Fruit fly (Drosophila melanogaster) whole organism, embryonic: ENCODE data around the gene CG5697.

Experiments
- Atf3 ChIP-seq: fragments of 200-800 bp; sonication (Bioruptor generic); optimal IDR thresholded peaks from 3 replicates; lab custom pipeline; 2016; ENCODE audit warnings: missing biosample characterization, missing genetic modification characterization
- Bteb2 ChIP-seq: fragments of 200-800 bp; sonication (Bioruptor generic); optimal IDR thresholded peaks from 2 replicates; lab custom pipeline; 2016; ENCODE audit warnings: missing biosample characterization, missing genetic modification characterization
- C15 ChIP-seq: fragments of 200-800 bp; sonication (Bioruptor generic); IDR thresholded peaks from 3 replicates; pipeline ENCODE4 v1.3.6; 2022; ENCODE audit warnings: missing biosample characterization, missing genetic modification characterization
- CG11560 ChIP-seq: fragments of 200-800 bp; sonication (Bioruptor generic); IDR thresholded peaks from 3 replicates; pipeline ENCODE4 v1.3.6; 2022; ENCODE audit warnings: missing biosample characterization, missing genetic modification characterization
- CG11695 ChIP-seq: fragments of 200-800 bp; sonication (Bioruptor generic); IDR thresholded peaks from 3 replicates; pipeline ENCODE4 v1.3.6; 2022; ENCODE audit warnings: missing biosample characterization, missing genetic modification characterization
- CG12769 ChIP-seq: fragments of 200-800 bp; sonication (Bioruptor generic); optimal IDR thresholded peaks from 2 replicates; lab custom pipeline; 2019; ENCODE audit warnings: missing biosample characterization, mild to moderate bottlenecking, missing genetic modification characterization, moderate library complexity
- CG13296 ChIP-seq: fragments of 200-800 bp; sonication (Bioruptor generic); optimal IDR thresholded peaks from 3 replicates; lab custom pipeline; 2018; ENCODE audit warnings: missing biosample characterization, mild to moderate bottlenecking, missing genetic modification characterization
- CG13424 ChIP-seq: fragments of 200-800 bp; sonication (Bioruptor generic); optimal IDR thresholded peaks from 2 replicates; lab custom pipeline; 2019; ENCODE audit warnings: missing biosample characterization, mild to moderate bottlenecking, missing genetic modification characterization, moderate library complexity
- CG14441 ChIP-seq: fragments of 200-800 bp; sonication (Bioruptor generic); IDR thresholded peaks from 2 replicates; pipeline ENCODE4 v1.3.6; 2022; ENCODE audit warnings: missing biosample characterization, missing genetic modification characterization
- CG14667 ChIP-seq: fragments of 200-800 bp; sonication (Bioruptor generic); IDR thresholded peaks from 2 replicates; pipeline ENCODE4 v1.3.6; 2022; ENCODE audit warnings: missing biosample characterization, missing genetic modification characterization
- CG1647 ChIP-seq: fragments of 200-800 bp; sonication (Bioruptor generic); optimal IDR thresholded peaks from 3 replicates; lab custom pipeline; 2016; ENCODE audit warnings: missing biosample characterization, missing genetic modification characterization
- CG17802 ChIP-seq: fragments of 200-800 bp; sonication (Bioruptor generic); optimal IDR thresholded peaks from 2 replicates; lab custom pipeline; 2018; ENCODE audit warnings: missing biosample characterization, mild to moderate bottlenecking, missing genetic modification characterization, moderate library complexity
- CG17912 ChIP-seq: fragments of 200-800 bp; sonication (Bioruptor generic); optimal IDR thresholded peaks from 2 replicates; lab custom pipeline; 2018; ENCODE audit warnings: missing biosample characterization, mild to moderate bottlenecking, missing genetic modification characterization
- CG2678 ChIP-seq: fragments of 200-800 bp; sonication (Bioruptor generic); optimal IDR thresholded peaks from 3 replicates; lab custom pipeline; 2019; ENCODE audit warnings: missing biosample characterization, mild to moderate bottlenecking, missing genetic modification characterization, moderate library complexity
- CG30431 ChIP-seq: fragments of 200-800 bp; sonication (Bioruptor generic); optimal IDR thresholded peaks from 2 replicates; lab custom pipeline; 2017; ENCODE audit warnings: missing biosample characterization, missing genetic modification characterization
- CG3407 ChIP-seq: fragments of 200-800 bp; sonication (Bioruptor generic); optimal IDR thresholded peaks from 2 replicates; lab custom pipeline; 2018; ENCODE audit warnings: missing biosample characterization, mild to moderate bottlenecking, missing genetic modification characterization
- CG34422 ChIP-seq: fragments of 200-800 bp; sonication (Bioruptor generic); IDR thresholded peaks from 3 replicates; pipeline ENCODE4 v1.3.6; 2022; ENCODE audit warnings: missing biosample characterization, missing genetic modification characterization
- CG42726 ChIP-seq: fragments of 200-800 bp; sonication (Bioruptor generic); IDR thresholded peaks from 2 replicates; pipeline ENCODE4 v1.3.6; 2022; ENCODE audit warnings: missing biosample characterization, missing genetic modification characterization; ENCODE audit not compliant: partially characterized antibody
- CG5180 ChIP-seq: fragments of 200-800 bp; sonication (Bioruptor generic); optimal IDR thresholded peaks from 3 replicates; lab custom pipeline; 2017; ENCODE audit warnings: missing biosample characterization, missing genetic modification characterization, mild to moderate bottlenecking, moderate library complexity, missing genetic modification reagents
- CG5953 ChIP-seq: fragments of 200-800 bp; sonication (Bioruptor generic); IDR thresholded peaks from 2 replicates; pipeline ENCODE4 v1.3.6; 2022; ENCODE audit warnings: missing biosample characterization, missing genetic modification characterization
- CG6813 ChIP-seq: fragments of 200-800 bp; sonication (Bioruptor generic); optimal IDR thresholded peaks from 2 replicates; lab custom pipeline; 2017; ENCODE audit warnings: missing biosample characterization, missing genetic modification characterization, mild to moderate bottlenecking, moderate library complexity, missing genetic modification reagents
- CG7372 ChIP-seq: fragments of 200-800 bp; sonication (Bioruptor generic); IDR thresholded peaks from 2 replicates; pipeline ENCODE4 v1.3.6; 2022; ENCODE audit warnings: missing biosample characterization, missing genetic modification characterization
- Deaf1 ChIP-seq: fragments of 200-800 bp; optimal IDR thresholded peaks from 3 replicates; lab custom pipeline; 2019; ENCODE audit warnings: missing biosample characterization, mild to moderate bottlenecking, missing genetic modification characterization, moderate library complexity
- ERR ChIP-seq: fragments of 200-800 bp; sonication (Bioruptor generic); optimal IDR thresholded peaks from 2 replicates; lab custom pipeline; 2016; ENCODE audit warnings: missing biosample characterization, missing genetic modification characterization
- Elba2 ChIP-seq: fragments of 200-800 bp; sonication (Bioruptor generic); optimal IDR thresholded peaks from 3 replicates; lab custom pipeline; 2016; ENCODE audit warnings: missing biosample characterization, missing genetic modification characterization
- Hmr ChIP-seq: fragments of 200-800 bp; sonication (Bioruptor generic); optimal IDR thresholded peaks from 3 replicates; lab custom pipeline; 2017; ENCODE audit warnings: mild to moderate bottlenecking, missing biosample characterization, missing genetic modification reagents, missing genetic modification characterization
- Lpt ChIP-seq: fragments of >200 bp; optimal IDR thresholded peaks from 2 replicates; lab custom pipeline; 2018; ENCODE audit warnings: missing biosample characterization, missing genetic modification characterization
- Oaz ChIP-seq: fragments of 200-800 bp; sonication (Bioruptor generic); IDR thresholded peaks from 2 replicates; pipeline ENCODE4 v1.3.6; 2022; ENCODE audit warnings: missing biosample characterization, missing genetic modification characterization
- Stat92E ChIP-seq, 3 experiments: fragments of >200 bp in 2 of 3; fragments of 200-800 bp in 1 of 3; sonication (Bioruptor generic) in 1 of 3; optimal IDR thresholded peaks; 2 replicates each; lab custom pipeline; 2017 to 2019; ENCODE audit warnings: missing biosample characterization in 3 of 3, missing genetic modification characterization in 3 of 3, mild to moderate bottlenecking in 1 of 3, moderate library complexity in 1 of 3
- Taf1 ChIP-seq: fragments of 200-800 bp; sonication (Bioruptor generic); IDR thresholded peaks from 2 replicates; pipeline ENCODE4 v1.3.6; 2022; ENCODE audit warnings: missing biosample characterization, missing genetic modification characterization
- Tbp ChIP-seq: fragments of >200 bp; optimal IDR thresholded peaks from 2 replicates; lab custom pipeline; 2018; ENCODE audit warnings: missing biosample characterization, missing genetic modification characterization
- ash1 ChIP-seq: fragments of 200-800 bp; sonication (Bioruptor generic); optimal IDR thresholded peaks from 2 replicates; lab custom pipeline; 2018; ENCODE audit warnings: missing biosample characterization, mild to moderate bottlenecking, missing genetic modification characterization
- cad ChIP-seq: fragments of >200 bp; optimal IDR thresholded peaks from 2 replicates; lab custom pipeline; 2017; ENCODE audit warnings: missing biosample characterization, missing genetic modification characterization
- dmrt11E ChIP-seq: fragments of 200-800 bp; sonication (Bioruptor generic); optimal IDR thresholded peaks from 3 replicates; lab custom pipeline; 2018; ENCODE audit warnings: missing biosample characterization, mild to moderate bottlenecking, missing genetic modification characterization, moderate library complexity
- fd102C ChIP-seq: fragments of 200-800 bp; sonication (Bioruptor generic); optimal IDR thresholded peaks from 2 replicates; lab custom pipeline; 2018; ENCODE audit warnings: missing biosample characterization, mild to moderate bottlenecking, missing genetic modification characterization, moderate library complexity
- gsb ChIP-seq: fragments of 200-800 bp; sonication (Bioruptor generic); IDR thresholded peaks from 2 replicates; pipeline ENCODE4 v1.3.6; 2022; ENCODE audit warnings: missing biosample characterization, missing genetic modification characterization
- h ChIP-seq: fragments of >200 bp; optimal IDR thresholded peaks from 2 replicates; lab custom pipeline; 2017
- her ChIP-seq: fragments of 200-800 bp; sonication (Bioruptor generic); optimal IDR thresholded peaks from 2 replicates; lab custom pipeline; 2016; ENCODE audit warnings: missing biosample characterization, missing genetic modification characterization
- hth ChIP-seq: fragments of >200 bp; optimal IDR thresholded peaks from 2 replicates; lab custom pipeline; 2017; ENCODE audit warnings: inconsistent platforms
- ind ChIP-seq: fragments of 200-800 bp; sonication (Bioruptor generic); optimal IDR thresholded peaks from 3 replicates; lab custom pipeline; 2016; ENCODE audit warnings: missing biosample characterization, missing genetic modification characterization
- inv ChIP-seq: fragments of 200-800 bp; sonication (Bioruptor generic); IDR thresholded peaks from 2 replicates; pipeline ENCODE4 v1.3.6; 2022; ENCODE audit warnings: missing biosample characterization, missing genetic modification characterization; ENCODE audit not compliant: partially characterized antibody
- nau ChIP-seq: fragments of 200-800 bp; sonication (Bioruptor generic); optimal IDR thresholded peaks from 3 replicates; lab custom pipeline; 2017; ENCODE audit warnings: missing biosample characterization, mild to moderate bottlenecking, missing genetic modification characterization, missing genetic modification reagents
- pfk ChIP-seq: fragments of 200-800 bp; sonication (Bioruptor generic); optimal IDR thresholded peaks from 2 replicates; lab custom pipeline; 2018; ENCODE audit warnings: missing biosample characterization, mild to moderate bottlenecking, missing genetic modification characterization, moderate library complexity
- pho ChIP-seq: fragments of 200-800 bp; sonication (Bioruptor generic); optimal IDR thresholded peaks from 2 replicates; lab custom pipeline; 2016; ENCODE audit warnings: missing biosample characterization, missing genetic modification characterization
- sd ChIP-seq: fragments of 200-800 bp; sonication (Bioruptor generic); optimal IDR thresholded peaks from 3 replicates; lab custom pipeline; 2018; ENCODE audit warnings: missing biosample characterization, mild to moderate bottlenecking, missing genetic modification characterization, moderate library complexity
- slp2 ChIP-seq: fragments of 200-800 bp; sonication (Bioruptor generic); optimal IDR thresholded peaks from 2 replicates; lab custom pipeline; 2016; ENCODE audit warnings: missing biosample characterization, missing genetic modification characterization
- sr ChIP-seq: fragments of 200-800 bp; sonication (Bioruptor generic); IDR thresholded peaks from 3 replicates; pipeline ENCODE4 v1.3.6; 2022; ENCODE audit warnings: missing biosample characterization, missing genetic modification characterization
- vfl ChIP-seq: fragments of 200-800 bp; sonication (Bioruptor generic); optimal IDR thresholded peaks from 2 replicates; lab custom pipeline; 2016; ENCODE audit warnings: missing biosample characterization, missing genetic modification characterization
- zen ChIP-seq: fragments of 200-800 bp; sonication (Bioruptor generic); optimal IDR thresholded peaks from 3 replicates; lab custom pipeline; 2018; ENCODE audit warnings: missing biosample characterization, mild to moderate bottlenecking, missing genetic modification characterization, moderate library complexity
- zfh1 ChIP-seq: fragments of 200-800 bp; sonication (Bioruptor generic); IDR thresholded peaks from 3 replicates; pipeline ENCODE4 v1.3.6; 2022; ENCODE audit warnings: missing biosample characterization, missing genetic modification characterization

CG5697 gene

dm6 chr3R:21060430-21061245, 44.9 kb downstream of the CG5697 start, which contains the start of gene Mvl (continued):
- TF ChIP-seq Deaf1 (tag; lab: Kevin White, UChicago) (peak; percentile 38), pfk (GFP tag; lab: Kevin White, UChicago) (peak; percentile 30), slp2 (GFP tag; lab: Kevin White, UChicago) (no peak), Tbp (GFP tag; lab: Kevin White, UChicago) (no peak), ash1 (GFP tag; lab: Kevin White, UChicago) (peak; percentile 12), Bteb2 (GFP tag; lab: Kevin White, UChicago) (no peak), sd (tag; lab: Kevin White, UChicago) (peak; percentile 8), ERR (GFP tag; lab: Kevin White, UChicago) (peak; percentile 8), CG2678 (no peak), pho (no peak), zen (tag; lab: Kevin White, UChicago) (no peak), vfl (GFP tag; lab: Kevin White, UChicago) (no peak), ind (GFP tag; lab: Kevin White, UChicago) (no peak), CG7372 (GFP tag; lab: Robert Waterston, UW) (no peak), CG30431 (GFP tag; lab: Kevin White, UChicago) (no peak), inv (GFP tag; lab: Robert Waterston, UW) (0 out of 2 replicates have a peak, but pooled peaks have one; percentile 15), CG5953 (GFP tag; lab: Robert Waterston, UW) (no peak), CG11560 (no peak), Atf3 (GFP tag; lab: Kevin White, UChicago) (no peak), CG17802 (tag; lab: Kevin White, UChicago) (no peak), Stat92E (GFP tag; optimal IDR thresholded peaks at IDR 0.05; lab: Kevin White, UChicago) (peak in 1 of 3 experiments; percentile 14), fd102C (GFP tag; lab: Kevin White, UChicago) (no peak), Lpt (no peak), CG14441 (GFP tag; lab: Robert Waterston, UW) (no peak), her (GFP tag; lab: Kevin White, UChicago) (no peak), sr (peak; percentile 86), CG42726 (GFP tag; lab: Robert Waterston, UW) (no peak), CG34422 (GFP tag; lab: Robert Waterston, UW) (no peak), gsb (no peak), Oaz (GFP tag; lab: Robert Waterston, UW) (no peak), CG5180 (GFP tag; lab: Kevin White, UChicago) (no peak), CG1647 (GFP tag; lab: Kevin White, UChicago) (no peak), CG12769 (peak; percentile 38), Elba2 (GFP tag; lab: Kevin White, UChicago) (no peak), Taf1 (GFP tag; lab: Robert Waterston, UW) (no peak), hth (no peak), CG14667 (GFP tag; lab: Robert Waterston, UW) (no peak), zfh1 (GFP tag; lab: Robert Waterston, UW) (0 out of 3 replicates have a peak, but pooled peaks have one; percentile 21), CG17912 (peak; percentile 23), CG3407 (GFP tag; lab: Kevin White, UChicago) (no peak), CG6813 (GFP tag; lab: Kevin White, UChicago) (no peak), h (no peak), CG13424 (tag; lab: Kevin White, UChicago) (no peak), C15 (GFP tag; lab: Robert Waterston, UW) (no peak), nau (no peak), CG11695 (GFP tag; lab: Robert Waterston, UW) (no peak), dmrt11E (tag; lab: Kevin White, UChicago) (no peak), cad (no peak), Hmr (no peak), CG13296 (GFP tag; lab: Kevin White, UChicago) (no peak)
